Comparison of ENCODE assay signal across 1 fruit fly cellular context in the genomic region with DNA sequence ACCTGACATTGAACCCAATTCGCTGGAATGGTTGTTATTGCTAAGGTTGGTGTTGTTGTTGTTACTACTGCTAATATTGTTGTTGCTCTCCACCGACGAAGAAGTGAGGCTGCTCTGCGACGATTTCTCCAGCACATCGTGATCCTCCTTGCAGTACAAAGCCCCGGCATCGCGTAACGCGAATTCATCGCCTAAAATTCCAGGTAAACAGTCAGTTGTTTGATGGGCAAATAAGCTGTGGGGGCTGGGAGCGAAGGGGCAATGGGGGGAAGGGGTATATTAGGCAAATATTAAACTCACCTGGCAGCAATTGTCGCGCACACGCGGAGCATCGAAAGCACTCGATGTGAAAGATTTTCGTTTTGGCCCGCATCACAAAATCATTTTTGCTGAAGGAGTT.
TF ChIP-seq lines count a peak whose summit lies in the region.

No protein-coding gene starts in this region.

TF ChIP-seq in whole organism, embryonic, 481 proteins besides CTCF, POLR2A, EP300 and RAD21 (continued from another document):
- TF ChIP-seq CG8290 (GFP tag; optimal IDR thresholded peaks at IDR 0.05; lab: Kevin White, UChicago) (no peak), CG8290 (tag; optimal IDR thresholded peaks at IDR 0.05; lab: Kevin White, UChicago) (peak in 1 of 2 experiments; percentile 70), insv (GFP tag; optimal IDR thresholded peaks at IDR 0.05; lab: Kevin White, UChicago) (no peak), ken (GFP tag; IDR thresholded peaks at IDR 0.05; lab: Robert Waterston, UW) (0 out of 3 replicates have a peak, but pooled peaks have one; percentile 41), disco-r (GFP tag; optimal IDR thresholded peaks at IDR 0.05; lab: Kevin White, UChicago) (no peak), Sox102F (GFP tag; optimal IDR thresholded peaks at IDR 0.05; lab: Kevin White, UChicago) (peak; percentile 23), CG17359 (tag; optimal IDR thresholded peaks at IDR 0.05; lab: Kevin White, UChicago) (peak; percentile 8), CG1024 (GFP tag; IDR thresholded peaks at IDR 0.05; lab: Robert Waterston, UW) (0 out of 2 replicates have a peak, but pooled peaks have one; percentile 5), CG11695 (GFP tag; IDR thresholded peaks at IDR 0.05; lab: Robert Waterston, UW) (no peak; the same call in 2 of the 3 replicates), nmo (GFP tag; optimal IDR thresholded peaks at IDR 0.05; lab: Kevin White, UChicago) (no peak), bowl (GFP tag; IDR thresholded peaks at IDR 0.05; lab: Robert Waterston, UW) (0 out of 2 replicates have a peak, but pooled peaks have one; percentile 27), ro (GFP tag; IDR thresholded peaks at IDR 0.05; lab: Robert Waterston, UW) (0 out of 2 replicates have a peak, but pooled peaks have one; percentile 15), HHEX (GFP tag; optimal IDR thresholded peaks at IDR 0.05; lab: Kevin White, UChicago) (peak; percentile 2), CG34224 (GFP tag; IDR thresholded peaks at IDR 0.05; lab: Robert Waterston, UW; ENCODE audit: partially characterized antibody) (no peak), schlank (tag; optimal IDR thresholded peaks at IDR 0.05; lab: Kevin White, UChicago) (peak; percentile 30), lola (GFP tag; optimal IDR thresholded peaks at IDR 0.05; lab: Kevin White, UChicago) (no peak), HmgZ (tag; optimal IDR thresholded peaks at IDR 0.05; lab: Kevin White, UChicago) (no peak), slbo (GFP tag; IDR thresholded peaks at IDR 0.05; lab: Robert Waterston, UW) (peak; percentile 33; the same call in 1 of the 2 replicates), zfh1 (GFP tag; IDR thresholded peaks at IDR 0.05; lab: Robert Waterston, UW) (no peak), wek (GFP tag; optimal IDR thresholded peaks at IDR 0.05; lab: Kevin White, UChicago) (peak; percentile 14), CG32532 (GFP tag; IDR thresholded peaks at IDR 0.05; lab: Robert Waterston, UW) (peak; percentile 24; the same call in 1 of the 2 replicates), CG11456 (GFP tag; IDR thresholded peaks at IDR 0.05; lab: Robert Waterston, UW) (peak; percentile 50; the same call in 1 of the 3 replicates), hkb (optimal IDR thresholded peaks at IDR 0.05; lab: Kevin White, UChicago) (no peak), hkb (GFP tag; IDR thresholded peaks at IDR 0.05; lab: Robert Waterston, UW) (0 out of 2 replicates have a peak, but pooled peaks have one; percentile 25), sr (GFP tag; IDR thresholded peaks at IDR 0.05; lab: Robert Waterston, UW) (0 out of 3 replicates have a peak, but pooled peaks have one; percentile 14), tap (tag; optimal IDR thresholded peaks at IDR 0.05; lab: Kevin White, UChicago) (no peak), CG12769 (tag; optimal IDR thresholded peaks at IDR 0.05; lab: Kevin White, UChicago) (peak; percentile 39), CG9932 (GFP tag; IDR thresholded peaks at IDR 0.05; lab: Robert Waterston, UW) (peak; percentile 42; the same call in 1 of the 2 replicates), CG1603 (tag; optimal IDR thresholded peaks at IDR 0.05; lab: Kevin White, UChicago) (peak; percentile 28), lov (optimal IDR thresholded peaks at IDR 0.05; lab: Kevin White, UChicago) (no peak), lov (GFP tag; IDR thresholded peaks at IDR 0.05; lab: Robert Waterston, UW) (no peak), bcd (GFP tag; optimal IDR thresholded peaks at IDR 0.05; lab: Kevin White, UChicago) (peak; percentile 22), ATbp (GFP tag; optimal IDR thresholded peaks at IDR 0.05; lab: Kevin White, UChicago) (peak; percentile 57), CG2875 (GFP tag; optimal IDR thresholded peaks at IDR 0.05; lab: Kevin White, UChicago) (peak; percentile 4), ato (GFP tag; IDR thresholded peaks at IDR 0.05; lab: Robert Waterston, UW; ENCODE audit: partially characterized antibody) (no peak), CG8089 (GFP tag; optimal IDR thresholded peaks at IDR 0.05; lab: Kevin White, UChicago) (no peak)
TF ChIP-seq in whole organism, embryonic: peak in this region for 40.
